Worm (Caenorhabditis elegans) whole organism, late embryonic: ENCODE results near the gene fbxb-60.

Source experiments
- C38D4.7 ChIP-seq: fragments of 200-800 bp; sonication (Bioruptor generic); optimal IDR thresholded peaks from 2 replicates; lab custom pipeline; 2018; ENCODE audit warnings: mild to moderate bottlenecking, missing genetic modification characterization, moderate library complexity, missing compliant biosample characterization
- F13H6.1 ChIP-seq: sonication (generic microtip); optimal IDR thresholded peaks from 2 replicates; lab custom pipeline; 2016; ENCODE audit warnings: missing genetic modification characterization, missing compliant biosample characterization
- K02D7.2 ChIP-seq: sonication (generic microtip); optimal IDR thresholded peaks from 2 replicates; lab custom pipeline; 2017; ENCODE audit warnings: mild to moderate bottlenecking, missing genetic modification characterization, missing compliant biosample characterization
- ceh-18 ChIP-seq: sonication (generic microtip); optimal IDR thresholded peaks from 2 replicates; lab custom pipeline; 2016; ENCODE audit warnings: missing genetic modification characterization, missing compliant biosample characterization
- ceh-2 ChIP-seq: sonication (generic microtip); optimal IDR thresholded peaks from 2 replicates; lab custom pipeline; 2016; ENCODE audit warnings: missing genotype, missing genetic modification characterization, missing compliant biosample characterization
- ceh-31 ChIP-seq: sonication (generic microtip); optimal IDR thresholded peaks from 2 replicates; lab custom pipeline; 2016; ENCODE audit warnings: missing genetic modification characterization, missing compliant biosample characterization
- ceh-34 ChIP-seq: sonication (generic microtip); optimal IDR thresholded peaks from 2 replicates; lab custom pipeline; 2016; ENCODE audit warnings: mild to moderate bottlenecking, missing genetic modification characterization, missing compliant biosample characterization
- ceh-45 ChIP-seq: fragments of 200-800 bp; sonication (Bioruptor generic); IDR thresholded peaks from 2 replicates; pipeline ENCODE4 v1.3.6; 2022; ENCODE audit warnings: missing genetic modification reagents, missing genetic modification characterization, missing compliant biosample characterization
- ceh-48 ChIP-seq: sonication (generic microtip); optimal IDR thresholded peaks from 2 replicates; lab custom pipeline; 2016; ENCODE audit warnings: missing genetic modification characterization, inconsistent platforms, missing compliant biosample characterization
- ceh-6 ChIP-seq: fragments of 200-800 bp; sonication (Bioruptor generic); optimal IDR thresholded peaks from 2 replicates; lab custom pipeline; 2018; ENCODE audit warnings: mild to moderate bottlenecking, missing genetic modification characterization, missing compliant biosample characterization
- dmd-4 ChIP-seq: sonication (generic microtip); optimal IDR thresholded peaks from 2 replicates; lab custom pipeline; 2016; ENCODE audit warnings: borderline replicate concordance, missing genetic modification characterization, missing compliant biosample characterization
- gmeb-2 ChIP-seq: sonication (generic microtip); optimal IDR thresholded peaks from 2 replicates; lab custom pipeline; 2016; ENCODE audit warnings: missing genetic modification characterization, inconsistent platforms, missing compliant biosample characterization
- hlh-30 ChIP-seq: sonication (generic microtip); optimal IDR thresholded peaks from 2 replicates; lab custom pipeline; 2017; ENCODE audit warnings: antibody characterized with exemption, missing genetic modification characterization, missing compliant biosample characterization; ENCODE audit not compliant: insufficient read depth
- hlh-8 ChIP-seq: sonication (generic microtip); optimal IDR thresholded peaks from 2 replicates; lab custom pipeline; 2016; ENCODE audit warnings: missing genotype, missing genetic modification characterization, missing compliant biosample characterization
- lim-6 ChIP-seq: sonication (generic microtip); optimal IDR thresholded peaks from 2 replicates; lab custom pipeline; 2016; ENCODE audit warnings: missing genetic modification characterization, missing compliant biosample characterization
- madf-2 ChIP-seq: sonication (generic microtip); optimal IDR thresholded peaks from 2 replicates; lab custom pipeline; 2017; ENCODE audit warnings: missing genetic modification characterization, missing compliant biosample characterization
- npax-4 ChIP-seq: sonication (generic microtip); optimal IDR thresholded peaks from 2 replicates; lab custom pipeline; 2016; ENCODE audit warnings: missing genetic modification characterization, missing compliant biosample characterization
- pat-9 ChIP-seq: fragments of 200-800 bp; sonication (Bioruptor generic); optimal IDR thresholded peaks from 2 replicates; lab custom pipeline; 2018; ENCODE audit warnings: mild to moderate bottlenecking, missing genetic modification characterization, moderate library complexity, missing compliant biosample characterization
- pqm-1 ChIP-seq: sonication (generic microtip); optimal IDR thresholded peaks from 2 replicates; lab custom pipeline; 2016; ENCODE audit warnings: missing genetic modification characterization, missing compliant biosample characterization
- pros-1 ChIP-seq: fragments of 150-350 bp; optimal IDR thresholded peaks from 2 replicates; lab custom pipeline; 2014; ENCODE audit warnings: missing biosample characterization, missing genetic modification reagents, missing genetic modification characterization
- ref-2 ChIP-seq: sonication (generic microtip); optimal IDR thresholded peaks from 2 replicates; lab custom pipeline; 2016; ENCODE audit warnings: missing genetic modification characterization, missing compliant biosample characterization
- sdc-2 ChIP-seq: sonication (generic microtip); optimal IDR thresholded peaks from 2 replicates; lab custom pipeline; 2016; ENCODE audit warnings: missing genotype, missing genetic modification characterization, missing compliant biosample characterization
- sox-2 ChIP-seq: fragments of 200-800 bp; sonication (Bioruptor generic); IDR thresholded peaks from 2 replicates; pipeline ENCODE4 v1.3.6; 2022; ENCODE audit warnings: missing genetic modification reagents, missing genetic modification characterization, missing compliant biosample characterization
- unc-55 ChIP-seq: sonication (generic microtip); optimal IDR thresholded peaks from 2 replicates; lab custom pipeline; 2017; ENCODE audit warnings: missing biosample characterization, missing genetic modification reagents, missing genetic modification characterization

fbxb-60 gene

ce11 chrV:19325436-19325835, 27.8 kb downstream of the fbxb-60 start:
- no peak for TF ChIP-seq lim-6 (tag; lab: Kevin White, UChicago)
- TF ChIP-seq hlh-8 (tag; lab: Kevin White, UChicago), result no peak
- TF ChIP-seq K02D7.2 (tag; lab: Kevin White, UChicago), result no peak
- TF ChIP-seq F13H6.1 (tag; lab: Kevin White, UChicago), result no peak
- no peak for TF ChIP-seq sdc-2 (tag; lab: Kevin White, UChicago)
- TF ChIP-seq ref-2 (tag; lab: Kevin White, UChicago), result no peak
- TF ChIP-seq pat-9 (tag; lab: Kevin White, UChicago), result no peak
- TF ChIP-seq hlh-30 (tag; lab: Kevin White, UChicago), result no peak
- TF ChIP-seq C38D4.7, result no peak
- TF ChIP-seq ceh-31 (tag; lab: Kevin White, UChicago), result no peak
- no peak for TF ChIP-seq ceh-6
- no peak for TF ChIP-seq pqm-1
- no peak for TF ChIP-seq ceh-18 (tag; lab: Kevin White, UChicago)
- TF ChIP-seq madf-2 (tag; lab: Kevin White, UChicago), result no peak
- TF ChIP-seq gmeb-2 (tag; lab: Kevin White, UChicago), result no peak

ce11 chrV:19329263-19329662, 31.7 kb downstream of the fbxb-60 start, which contains the start of gene fbxb-65:
Gene fbxb-65 (plus strand): TSS chrV:19329563.
- TF ChIP-seq unc-55 (GFP tag; lab: Kevin White, UChicago), result no peak
- TF ChIP-seq ceh-45 (GFP tag; lab: Robert Waterston, UW), result no peak
- TF ChIP-seq ceh-2, result no peak
- TF ChIP-seq npax-4 (tag; lab: Kevin White, UChicago), result no peak
- no peak for TF ChIP-seq dmd-4 (tag; lab: Kevin White, UChicago)

- TF ChIP-seq ceh-48 (tag; lab: Kevin White, UChicago) (peak; percentile 11), sox-2 (GFP tag; lab: Robert Waterston, UW) (no peak), ceh-34 (tag; lab: Kevin White, UChicago) (no peak), pros-1 (tag; lab: Kevin White, UChicago) (no peak), unc-55 (GFP tag; lab: Kevin White, UChicago) (no peak)
Measured at ce11 chrV:19337333-19337732, 39.7 kb downstream of the fbxb-60 start.
